Worm (Caenorhabditis elegans): ENCODE measurements around the gene F20B6.4.

F20B6.4 gene

DNA sequence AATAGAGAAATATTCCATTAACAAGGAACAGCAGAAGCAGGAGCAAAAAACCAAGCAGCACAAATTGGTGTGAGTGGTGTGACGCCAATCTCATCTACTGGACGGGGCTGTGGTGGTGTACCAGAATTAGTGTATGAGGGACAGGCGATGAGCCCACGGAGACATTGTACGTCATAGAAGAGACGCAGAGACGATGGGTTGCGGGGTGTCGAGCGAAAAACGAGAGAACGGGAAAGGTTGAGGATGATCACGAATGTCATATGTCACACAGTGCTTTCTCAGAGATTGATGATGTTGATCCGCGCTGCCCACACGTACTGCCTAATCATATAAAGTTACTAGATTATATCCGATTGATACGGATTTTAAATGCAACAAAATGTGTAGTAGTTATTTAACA lies 38.4 kb downstream of the F20B6.4 start (continued):
- no peak for TF ChIP-seq irx-1 (tag; optimal IDR thresholded peaks at IDR 0.05)
- no peak for TF ChIP-seq unc-30 (tag; optimal IDR thresholded peaks at IDR 0.05)
- peak; percentile 62 for TF ChIP-seq rnt-1 (tag; optimal IDR thresholded peaks at IDR 0.05)
- no peak for TF ChIP-seq alr-1 (tag; optimal IDR thresholded peaks at IDR 0.05; ENCODE audit: borderline replicate concordance)
- no peak for TF ChIP-seq pqm-1 (tag; optimal IDR thresholded peaks at IDR 0.05)
- TF ChIP-seq aha-1 (tag; optimal IDR thresholded peaks at IDR 0.05) = no peak
- no peak for TF ChIP-seq ceh-90 (tag; optimal IDR thresholded peaks at IDR 0.05)
- TF ChIP-seq mab-9 (GFP tag; IDR thresholded peaks at IDR 0.05) = no peak

DNA sequence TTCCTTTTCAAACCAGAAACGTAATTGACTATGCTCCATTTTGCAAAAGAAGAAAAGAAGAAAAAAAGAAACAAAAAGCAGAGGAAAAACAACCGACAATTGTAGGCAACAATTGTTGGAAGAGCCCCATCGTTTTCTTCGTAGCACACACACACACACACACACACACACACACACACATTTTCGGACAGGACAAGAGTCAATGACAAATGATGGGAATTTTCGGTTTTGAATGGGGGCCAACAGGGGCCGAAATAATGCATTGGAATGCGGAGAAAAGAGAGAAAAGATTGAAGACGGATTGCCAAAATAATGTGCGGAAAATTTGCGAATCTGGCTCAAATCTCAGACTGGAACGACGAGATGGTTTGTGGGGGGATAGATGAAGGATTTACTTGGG lies 41.5 kb downstream of the F20B6.4 start:
- peak; percentile 79 for TF ChIP-seq lin-14 (GFP tag; optimal IDR thresholded peaks at IDR 0.05)
- no peak for TF ChIP-seq nhr-12 (tag; optimal IDR thresholded peaks at IDR 0.05)
- TF ChIP-seq lin-35 (GFP tag; optimal IDR thresholded peaks at IDR 0.05) = no peak
- TF ChIP-seq ets-5 (GFP tag; IDR thresholded peaks at IDR 0.05) = no peak
- TF ChIP-seq ztf-4 (tag; optimal IDR thresholded peaks at IDR 0.05) = no peak
- TF ChIP-seq rnt-1 (tag; optimal IDR thresholded peaks at IDR 0.05) = peak; percentile 25
- peak; percentile 11 for TF ChIP-seq nhr-71 (tag; optimal IDR thresholded peaks at IDR 0.05)

DNA sequence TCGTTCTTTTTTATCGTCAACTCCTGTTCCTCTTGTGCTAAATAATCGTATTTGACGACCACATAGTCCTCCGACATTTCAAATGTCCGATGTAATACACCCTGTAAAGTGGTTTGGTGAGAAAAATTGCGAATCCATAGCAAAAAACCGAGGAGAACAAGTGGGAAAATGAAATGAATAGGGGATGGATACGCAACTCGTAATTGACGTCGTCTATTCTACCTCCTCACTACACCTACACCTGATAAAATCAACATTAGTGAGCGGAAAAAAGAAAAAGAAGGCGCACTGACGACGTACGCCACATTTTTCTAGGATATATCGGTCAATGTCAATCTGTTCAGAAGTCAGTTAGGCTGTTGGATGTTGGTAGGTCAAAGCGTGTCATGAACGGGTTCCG lies 43.0 kb downstream of the F20B6.4 start, which contains the start of gene nck-1:
Gene nck-1, minus strand, starts transcription at position 101 of the 400 bp plus-strand sequence.
- TF ChIP-seq ztf-11 (tag; optimal IDR thresholded peaks at IDR 0.05) = no peak
- TF ChIP-seq unc-86 (tag; optimal IDR thresholded peaks at IDR 0.05) = no peak
- no peak for TF ChIP-seq nhr-77 (tag; optimal IDR thresholded peaks at IDR 0.05)
- TF ChIP-seq blmp-1 (tag; optimal IDR thresholded peaks at IDR 0.05) = peak; percentile 28
- no peak for TF ChIP-seq nhr-237 (tag; optimal IDR thresholded peaks at IDR 0.05)
- TF ChIP-seq aly-2 (tag; optimal IDR thresholded peaks at IDR 0.05) = no peak
- TF ChIP-seq xbp-1 (tag; optimal IDR thresholded peaks at IDR 0.05) = no peak
- no peak for TF ChIP-seq fkh-10 (GFP tag; optimal IDR thresholded peaks at IDR 0.05)
- TF ChIP-seq ceh-88 (GFP tag; IDR thresholded peaks at IDR 0.05) = no peak
- TF ChIP-seq nhr-85 (tag) = peak; percentile 53
- TF ChIP-seq ceh-63 (GFP tag; optimal IDR thresholded peaks at IDR 0.05) = no peak
- no peak for TF ChIP-seq unc-98 (GFP tag; IDR thresholded peaks at IDR 0.05)
- no peak for TF ChIP-seq ceh-82 (tag; optimal IDR thresholded peaks at IDR 0.05)

DNA sequence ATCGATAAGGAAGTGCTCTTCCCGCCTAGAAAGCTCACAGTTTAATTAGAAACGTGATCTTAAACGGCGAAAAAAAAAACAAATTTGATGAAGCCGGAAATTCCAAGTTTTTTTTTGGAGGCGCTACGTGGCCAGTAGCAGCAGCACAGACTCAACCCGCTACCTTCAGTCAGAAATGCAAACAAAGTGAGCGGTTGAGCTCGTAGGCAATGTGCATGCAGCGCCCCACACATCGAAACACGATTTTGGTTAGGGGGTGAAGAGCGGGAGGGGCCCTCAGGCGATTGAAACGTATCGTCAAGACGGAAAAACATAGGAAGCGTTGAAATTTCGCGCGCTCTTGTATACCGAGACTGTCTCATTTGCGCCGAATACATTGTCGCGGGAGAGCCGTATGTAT lies 45.1 kb downstream of the F20B6.4 start:
- TF ChIP-seq lin-14 (GFP tag; optimal IDR thresholded peaks at IDR 0.05) = peak; percentile 21
- peak in 1 of 3 experiments; percentile 9 for TF ChIP-seq ceh-82 (tag; optimal IDR thresholded peaks at IDR 0.05)
- peak; percentile 3 for TF ChIP-seq nhr-71 (tag; optimal IDR thresholded peaks at IDR 0.05)
- TF ChIP-seq egl-27 (tag; optimal IDR thresholded peaks at IDR 0.05) = no peak

DNA sequence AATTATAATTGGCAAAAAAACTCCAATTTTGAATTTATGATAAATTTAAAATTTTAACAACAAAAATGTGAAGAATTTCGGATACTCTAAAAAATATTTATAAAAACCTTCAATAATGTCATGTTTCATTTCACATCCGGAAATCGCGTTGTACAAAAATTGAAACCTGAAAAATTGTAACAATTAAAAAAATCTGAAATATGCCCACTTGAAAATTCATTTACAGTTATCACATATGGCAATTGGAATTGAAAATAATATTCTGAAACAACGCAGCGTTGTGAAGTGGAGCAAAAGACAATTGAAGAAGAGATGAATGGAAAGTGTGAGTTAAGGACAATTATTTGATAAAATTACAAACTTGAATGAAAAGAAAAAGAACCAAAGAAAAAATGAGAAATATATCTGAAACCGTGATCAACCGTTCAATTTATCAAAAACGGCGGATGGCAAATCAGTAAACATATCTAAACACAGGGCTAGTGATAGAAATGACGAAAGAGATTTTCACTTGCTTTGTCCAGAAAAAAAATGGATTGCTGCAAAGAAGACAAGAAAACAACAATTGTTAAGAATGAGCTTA lies 47.8 kb downstream of the F20B6.4 start:
- no peak for TF ChIP-seq ztf-4 (tag; optimal IDR thresholded peaks at IDR 0.05)
- no peak for TF ChIP-seq lin-35 (GFP tag; optimal IDR thresholded peaks at IDR 0.05)
- TF ChIP-seq elt-3 (tag; optimal IDR thresholded peaks at IDR 0.05) = no peak
- TF ChIP-seq efl-1 (optimal IDR thresholded peaks at IDR 0.05) = no peak
- TF ChIP-seq efl-1 (GFP tag; optimal IDR thresholded peaks at IDR 0.05 in 1 of 2) = no peak
- TF ChIP-seq lin-15B (tag; optimal IDR thresholded peaks at IDR 0.05) = no peak
- TF ChIP-seq fos-1 (tag; optimal IDR thresholded peaks at IDR 0.05) = no peak
- TF ChIP-seq hpl-2 (GFP tag; optimal IDR thresholded peaks at IDR 0.05) = no peak
- no peak for TF ChIP-seq blmp-1 (tag; optimal IDR thresholded peaks at IDR 0.05)
- TF ChIP-seq ceh-63 (GFP tag; optimal IDR thresholded peaks at IDR 0.05) = no peak
- no peak for TF ChIP-seq nhr-12 (tag; optimal IDR thresholded peaks at IDR 0.05)
- no peak for TF ChIP-seq nhr-71 (tag; optimal IDR thresholded peaks at IDR 0.05)
